Worm (Caenorhabditis elegans) whole organism, L1 larva: ENCODE results near the gene F27C8.3.

ENCODE experiments used
- ceh-63 ChIP-seq: fragments of 200-800 bp; sonication (Bioruptor generic); optimal IDR thresholded peaks from 2 replicates; lab custom pipeline; 2018; ENCODE audit warnings: mild to moderate bottlenecking, missing genetic modification characterization, missing compliant biosample characterization
- elt-2 ChIP-seq: sonication (generic microtip); optimal IDR thresholded peaks from 2 replicates; lab custom pipeline; 2016; ENCODE audit warnings: missing genetic modification characterization, mild to moderate bottlenecking, inconsistent platforms, missing compliant biosample characterization, missing genetic modification reagents
- jun-1 ChIP-seq: fragments of 150-350 bp; optimal IDR thresholded peaks from 2 replicates; lab custom pipeline; 2014; ENCODE audit warnings: missing biosample characterization, missing genetic modification reagents, missing genetic modification characterization
- pqm-1 ChIP-seq: sonication (generic microtip); optimal IDR thresholded peaks from 3 replicates; lab custom pipeline; 2017; ENCODE audit warnings: missing biosample characterization, missing genetic modification characterization
- ztf-11 ChIP-seq, 2 experiments: sonication (generic microtip); optimal IDR thresholded peaks; 2 replicates each; lab custom pipeline; 2016 to 2017; ENCODE audit warnings: missing genetic modification characterization in 2 of 2, missing biosample characterization in 1 of 2, missing compliant biosample characterization in 1 of 2

ce11 chrIV:9643188-9643587, 47.5 kb upstream of the F27C8.3 start, which contains the start of gene degl-2:
- TF ChIP-seq elt-2 (tag; lab: Kevin White, UChicago) (no peak), pqm-1 (tag; lab: Kevin White, UChicago) (no peak), ztf-11 (tag; optimal IDR thresholded peaks at IDR 0.05; lab: Kevin White, UChicago) (no peak), jun-1 (no peak), ceh-63 (no peak)
